Worm (Caenorhabditis elegans) whole organism, L1 larva: ENCODE data around the gene H28G03.3.

Source experiments
- ces-1 ChIP-seq: fragments of 150-350 bp; optimal IDR thresholded peaks from 2 replicates; lab custom pipeline; 2014; ENCODE audit warnings: missing biosample characterization, missing genetic modification reagents, missing genetic modification characterization
- efl-3 ChIP-seq: fragments of 200-800 bp; sonication (Bioruptor generic); optimal IDR thresholded peaks from 2 replicates; lab custom pipeline; 2018; ENCODE audit warnings: mild to moderate bottlenecking, missing genetic modification characterization, missing compliant biosample characterization
- elt-2 ChIP-seq: sonication (generic microtip); optimal IDR thresholded peaks from 2 replicates; lab custom pipeline; 2016; ENCODE audit warnings: missing genetic modification characterization, mild to moderate bottlenecking, inconsistent platforms, missing compliant biosample characterization, missing genetic modification reagents
- lin-35 ChIP-seq, 2 experiments: fragments of 150-350 bp; optimal IDR thresholded peaks; 2 replicates each; lab custom pipeline; 2014; ENCODE audit warnings: missing biosample characterization in 2 of 2, missing genetic modification characterization in 2 of 2, missing genetic modification reagents in 2 of 2
- nhr-90 ChIP-seq: sonication (generic microtip); optimal IDR thresholded peaks from 2 replicates; lab custom pipeline; 2016; ENCODE audit warnings: mild to moderate bottlenecking, missing genetic modification characterization, missing compliant biosample characterization; ENCODE audit not compliant: poor library complexity
- pqm-1 ChIP-seq: sonication (generic microtip); optimal IDR thresholded peaks from 3 replicates; lab custom pipeline; 2017; ENCODE audit warnings: missing biosample characterization, missing genetic modification characterization
- unc-62 ChIP-seq: fragments of 150-350 bp; optimal IDR thresholded peaks from 2 replicates; lab custom pipeline; 2014; ENCODE audit warnings: missing biosample characterization, missing genetic modification reagents, missing genetic modification characterization

ce11 chrX:5275209-5275608, 49.0 kb upstream of the H28G03.3 start, which contains the start of gene hst-6:
- TF ChIP-seq ces-1 (GFP tag; lab: Kevin White, UChicago), result no peak
- TF ChIP-seq efl-3 (GFP tag; lab: Kevin White, UChicago), result no peak
- TF ChIP-seq pqm-1 (tag; lab: Kevin White, UChicago), result no peak
- peak; percentile 49 for TF ChIP-seq nhr-90 (tag; lab: Kevin White, UChicago)
- TF ChIP-seq elt-2, result no peak
- TF ChIP-seq lin-35 (GFP tag; optimal IDR thresholded peaks at IDR 0.05; lab: Kevin White, UChicago), result peak; percentile 38 to 58
- TF ChIP-seq unc-62, result no peak
